Fruit fly (Drosophila melanogaster) Kc167 (cell line): ENCODE results near the gene PCNA2.

Experiments
- Myc ChIP-seq: fragments of >200 bp; optimal IDR thresholded peaks from 2 replicates; lab custom pipeline; 2017; ENCODE audit warnings: missing external identifiers
- h ChIP-seq: fragments of >200 bp; optimal IDR thresholded peaks from 3 replicates; lab custom pipeline; 2018; ENCODE audit warnings: missing external identifiers

dm6 chr2L:19537779-19538456 lies 45.9 kb downstream of the PCNA2 start, which contains the start of gene CG13082:
- TF ChIP-seq Myc (lab: Kevin White, UChicago): no peak
- no peak for TF ChIP-seq h
